Fruit fly (Drosophila melanogaster) whole organism, embryonic: ENCODE measurements around the gene CG32202.

Experiments
- Aef1 ChIP-seq: fragments of 200-800 bp; sonication (Bioruptor generic); IDR thresholded peaks from 3 replicates; pipeline ENCODE4 v1.3.6; 2022; ENCODE audit warnings: missing biosample characterization, missing genetic modification characterization
- Blimp-1 ChIP-seq: fragments of 200-800 bp; sonication (Bioruptor generic); optimal IDR thresholded peaks from 3 replicates; lab custom pipeline; 2018; ENCODE audit warnings: missing biosample characterization, missing genetic modification characterization, mild to moderate bottlenecking, moderate library complexity, missing genetic modification reagents
- CG10462 ChIP-seq: fragments of 200-800 bp; sonication (Bioruptor generic); optimal IDR thresholded peaks from 2 replicates; lab custom pipeline; 2016; ENCODE audit warnings: missing biosample characterization, missing genetic modification characterization
- CG11504 ChIP-seq: fragments of 200-800 bp; sonication (Bioruptor generic); optimal IDR thresholded peaks from 3 replicates; lab custom pipeline; 2019; ENCODE audit warnings: missing biosample characterization, mild to moderate bottlenecking, missing genetic modification characterization, moderate library complexity
- CG11723 ChIP-seq: fragments of 200-800 bp; sonication (Bioruptor generic); optimal IDR thresholded peaks from 2 replicates; lab custom pipeline; 2017; ENCODE audit warnings: missing biosample characterization, mild to moderate bottlenecking, missing genetic modification characterization
- CG12104 ChIP-seq: fragments of 200-800 bp; sonication (Bioruptor generic); optimal IDR thresholded peaks from 3 replicates; lab custom pipeline; 2016; ENCODE audit warnings: missing biosample characterization, missing genetic modification characterization
- CG1529 ChIP-seq: fragments of 200-800 bp; sonication (Bioruptor generic); optimal IDR thresholded peaks from 3 replicates; lab custom pipeline; 2018; ENCODE audit warnings: missing biosample characterization, missing genetic modification characterization
- CG1647 ChIP-seq: fragments of 200-800 bp; sonication (Bioruptor generic); optimal IDR thresholded peaks from 3 replicates; lab custom pipeline; 2016; ENCODE audit warnings: missing biosample characterization, missing genetic modification characterization
- CG1792 ChIP-seq: fragments of 200-800 bp; sonication (Bioruptor generic); optimal IDR thresholded peaks from 2 replicates; lab custom pipeline; 2016; ENCODE audit warnings: missing biosample characterization, missing genetic modification characterization
- CG18619 ChIP-seq: fragments of 200-800 bp; sonication (Bioruptor generic); optimal IDR thresholded peaks from 3 replicates; lab custom pipeline; 2017; ENCODE audit warnings: missing biosample characterization, mild to moderate bottlenecking, missing genetic modification characterization
- CG31365 ChIP-seq: fragments of 200-800 bp; sonication (Bioruptor generic); optimal IDR thresholded peaks from 2 replicates; lab custom pipeline; 2018; ENCODE audit warnings: missing biosample characterization, mild to moderate bottlenecking, missing genetic modification characterization
- CG31388 ChIP-seq: fragments of 200-800 bp; sonication (Bioruptor generic); optimal IDR thresholded peaks from 2 replicates; lab custom pipeline; 2016; ENCODE audit warnings: missing biosample characterization, missing genetic modification characterization
- CG32767 ChIP-seq: fragments of 200-800 bp; sonication (Bioruptor generic); IDR thresholded peaks from 2 replicates; pipeline ENCODE4 v1.3.6; 2022; ENCODE audit warnings: missing biosample characterization, missing genetic modification characterization
- CG34422 ChIP-seq: fragments of 200-800 bp; sonication (Bioruptor generic); IDR thresholded peaks from 3 replicates; pipeline ENCODE4 v1.3.6; 2022; ENCODE audit warnings: missing biosample characterization, missing genetic modification characterization
- CG42726 ChIP-seq: fragments of 200-800 bp; sonication (Bioruptor generic); IDR thresholded peaks from 2 replicates; pipeline ENCODE4 v1.3.6; 2022; ENCODE audit warnings: missing biosample characterization, missing genetic modification characterization; ENCODE audit not compliant: partially characterized antibody
- CG4820 ChIP-seq: fragments of 200-800 bp; sonication (Bioruptor generic); optimal IDR thresholded peaks from 3 replicates; lab custom pipeline; 2016; ENCODE audit warnings: missing biosample characterization, missing genetic modification characterization
- CG6854 ChIP-seq: fragments of 200-800 bp; sonication (Bioruptor generic); optimal IDR thresholded peaks from 3 replicates; lab custom pipeline; 2017; ENCODE audit warnings: missing biosample characterization, mild to moderate bottlenecking, missing genetic modification characterization
- CG7357 ChIP-seq: fragments of 200-800 bp; sonication (Bioruptor generic); IDR thresholded peaks from 3 replicates; pipeline ENCODE4 v1.3.6; 2022; ENCODE audit warnings: missing biosample characterization, missing genetic modification characterization
- CG7928 ChIP-seq: fragments of 200-800 bp; sonication (Bioruptor generic); optimal IDR thresholded peaks from 2 replicates; lab custom pipeline; 2017; ENCODE audit warnings: missing biosample characterization, mild to moderate bottlenecking, missing genetic modification characterization
- CG7963 ChIP-seq: fragments of 200-800 bp; sonication (Bioruptor generic); IDR thresholded peaks from 3 replicates; pipeline ENCODE4 v1.3.6; 2022; ENCODE audit warnings: missing biosample characterization, missing genetic modification characterization; ENCODE audit not compliant: partially characterized antibody
- CG7987 ChIP-seq: fragments of 200-800 bp; sonication (Bioruptor generic); optimal IDR thresholded peaks from 2 replicates; lab custom pipeline; 2018; ENCODE audit warnings: missing biosample characterization, mild to moderate bottlenecking, missing genetic modification characterization, moderate library complexity
- CG8281 ChIP-seq: fragments of 200-800 bp; sonication (Bioruptor generic); optimal IDR thresholded peaks from 2 replicates; lab custom pipeline; 2018; ENCODE audit warnings: missing biosample characterization, mild to moderate bottlenecking, missing genetic modification characterization, moderate library complexity
- CG8765 ChIP-seq: fragments of 200-800 bp; sonication (Bioruptor generic); IDR thresholded peaks from 2 replicates; pipeline ENCODE4 v1.3.6; 2022; ENCODE audit warnings: missing biosample characterization, missing genetic modification characterization
- CHES-1-like ChIP-seq: fragments of 200-800 bp; sonication (Bioruptor generic); optimal IDR thresholded peaks from 2 replicates; lab custom pipeline; 2016; ENCODE audit warnings: missing biosample characterization, missing genetic modification characterization
- H15 ChIP-seq: fragments of 200-800 bp; sonication (Bioruptor generic); IDR thresholded peaks from 3 replicates; pipeline ENCODE4 v1.3.6; 2022; ENCODE audit warnings: missing biosample characterization, missing genetic modification characterization
- Max ChIP-seq: fragments of 200-800 bp; sonication (Bioruptor generic); optimal IDR thresholded peaks from 2 replicates; lab custom pipeline; 2016; ENCODE audit warnings: missing biosample characterization, mild to moderate bottlenecking, missing genetic modification characterization
- Meics ChIP-seq: fragments of 200-800 bp; sonication (Bioruptor generic); optimal IDR thresholded peaks from 2 replicates; lab custom pipeline; 2017; ENCODE audit warnings: missing biosample characterization, mild to moderate bottlenecking, missing genetic modification characterization
- NC2α ChIP-seq: fragments of 200-800 bp; sonication (Bioruptor generic); optimal IDR thresholded peaks from 2 replicates; lab custom pipeline; 2016; ENCODE audit warnings: missing biosample characterization, missing genetic modification characterization
- Poxn ChIP-seq: fragments of 200-800 bp; sonication (Bioruptor generic); IDR thresholded peaks from 2 replicates; pipeline ENCODE4 v1.3.6; 2022; ENCODE audit warnings: missing biosample characterization, missing genetic modification characterization
- Side ChIP-seq: fragments of 200-800 bp; sonication (Bioruptor generic); optimal IDR thresholded peaks from 2 replicates; lab custom pipeline; 2016; ENCODE audit warnings: missing biosample characterization, missing genetic modification characterization
- abd-A ChIP-seq: fragments of 200-800 bp; sonication (Bioruptor generic); optimal IDR thresholded peaks from 3 replicates; lab custom pipeline; 2019; ENCODE audit warnings: missing biosample characterization, mild to moderate bottlenecking, missing genetic modification characterization, moderate library complexity
- al ChIP-seq: fragments of 200-800 bp; sonication (Bioruptor generic); IDR thresholded peaks from 2 replicates; pipeline ENCODE4 v1.3.6; 2022; ENCODE audit warnings: missing biosample characterization, missing genetic modification characterization
- crc ChIP-seq: fragments of 200-800 bp; sonication (Bioruptor generic); optimal IDR thresholded peaks from 2 replicates; lab custom pipeline; 2016; ENCODE audit warnings: missing biosample characterization, missing genetic modification characterization
- cwo ChIP-seq: fragments of 200-800 bp; sonication (Bioruptor generic); optimal IDR thresholded peaks from 3 replicates; lab custom pipeline; 2017; ENCODE audit warnings: missing biosample characterization, missing genetic modification characterization, mild to moderate bottlenecking, moderate library complexity, missing genetic modification reagents
- dmrt99B ChIP-seq: fragments of 200-800 bp; sonication (Bioruptor generic); optimal IDR thresholded peaks from 2 replicates; lab custom pipeline; 2018; ENCODE audit warnings: missing biosample characterization, mild to moderate bottlenecking, missing genetic modification characterization, moderate library complexity
- fd3F ChIP-seq: fragments of 200-800 bp; sonication (Bioruptor generic); optimal IDR thresholded peaks from 2 replicates; lab custom pipeline; 2018; ENCODE audit warnings: missing biosample characterization, mild to moderate bottlenecking, missing genetic modification characterization, moderate library complexity
- gt ChIP-seq: fragments of 200-800 bp; sonication (Bioruptor generic); IDR thresholded peaks from 2 replicates; pipeline ENCODE4 v1.3.6; 2022; ENCODE audit warnings: missing biosample characterization, missing genetic modification characterization
- insv ChIP-seq, 2 experiments: fragments of 200-800 bp; sonication (Bioruptor generic); optimal IDR thresholded peaks; 3 replicates each; lab custom pipeline; 2016 to 2018; ENCODE audit warnings: missing biosample characterization in 2 of 2, missing genetic modification characterization in 2 of 2
- jing ChIP-seq: fragments of 200-800 bp; sonication (Bioruptor generic); optimal IDR thresholded peaks from 2 replicates; lab custom pipeline; 2018; ENCODE audit warnings: missing biosample characterization, mild to moderate bottlenecking, missing genetic modification characterization
- kay ChIP-seq: fragments of 200-800 bp; sonication (Bioruptor generic); optimal IDR thresholded peaks from 2 replicates; lab custom pipeline; 2016; ENCODE audit warnings: missing biosample characterization, missing genetic modification characterization
- kni ChIP-seq: fragments of 200-800 bp; sonication (Bioruptor generic); optimal IDR thresholded peaks from 3 replicates; lab custom pipeline; 2017; ENCODE audit warnings: mild to moderate bottlenecking, missing biosample characterization, missing genetic modification reagents, missing genetic modification characterization
- luna ChIP-seq: fragments of 200-800 bp; sonication (Bioruptor generic); optimal IDR thresholded peaks from 2 replicates; lab custom pipeline; 2016; ENCODE audit warnings: missing biosample characterization, missing genetic modification characterization
- mld ChIP-seq: fragments of 200-800 bp; sonication (Bioruptor generic); IDR thresholded peaks from 3 replicates; pipeline ENCODE4 v1.3.6; 2022; ENCODE audit warnings: missing biosample characterization, missing genetic modification characterization; ENCODE audit not compliant: partially characterized antibody
- p53 ChIP-seq: fragments of 200-800 bp; sonication (Bioruptor generic); optimal IDR thresholded peaks from 2 replicates; lab custom pipeline; 2016; ENCODE audit warnings: missing biosample characterization, missing genetic modification characterization
- pb ChIP-seq: fragments of 200-800 bp; sonication (Bioruptor generic); optimal IDR thresholded peaks from 3 replicates; lab custom pipeline; 2016; ENCODE audit warnings: missing biosample characterization, missing genetic modification characterization
- ranshi ChIP-seq: fragments of 200-800 bp; sonication (Bioruptor generic); IDR thresholded peaks from 2 replicates; pipeline ENCODE4 v1.3.6; 2022; ENCODE audit warnings: missing biosample characterization, missing genetic modification characterization
- shn ChIP-seq: fragments of 200-800 bp; sonication (Bioruptor generic); optimal IDR thresholded peaks from 3 replicates; lab custom pipeline; 2016; ENCODE audit warnings: missing biosample characterization, missing genetic modification characterization
- sisA ChIP-seq: fragments of 200-800 bp; sonication (Bioruptor generic); IDR thresholded peaks from 2 replicates; pipeline ENCODE4 v1.3.6; 2022; ENCODE audit warnings: missing biosample characterization, missing genetic modification characterization
- sob ChIP-seq: fragments of 200-800 bp; sonication (Bioruptor generic); IDR thresholded peaks from 2 replicates; pipeline ENCODE4 v1.3.6; 2022; ENCODE audit warnings: missing biosample characterization, missing genetic modification characterization
- stc ChIP-seq: fragments of 200-800 bp; sonication (Bioruptor generic); IDR thresholded peaks from 2 replicates; pipeline ENCODE4 v1.3.6; 2022; ENCODE audit warnings: missing biosample characterization, missing genetic modification characterization
- twi ChIP-seq: fragments of 200-800 bp; optimal IDR thresholded peaks from 2 replicates; lab custom pipeline; 2019; ENCODE audit warnings: missing biosample characterization, mild to moderate bottlenecking, missing genetic modification characterization, moderate library complexity

CG32202 gene

DNA sequence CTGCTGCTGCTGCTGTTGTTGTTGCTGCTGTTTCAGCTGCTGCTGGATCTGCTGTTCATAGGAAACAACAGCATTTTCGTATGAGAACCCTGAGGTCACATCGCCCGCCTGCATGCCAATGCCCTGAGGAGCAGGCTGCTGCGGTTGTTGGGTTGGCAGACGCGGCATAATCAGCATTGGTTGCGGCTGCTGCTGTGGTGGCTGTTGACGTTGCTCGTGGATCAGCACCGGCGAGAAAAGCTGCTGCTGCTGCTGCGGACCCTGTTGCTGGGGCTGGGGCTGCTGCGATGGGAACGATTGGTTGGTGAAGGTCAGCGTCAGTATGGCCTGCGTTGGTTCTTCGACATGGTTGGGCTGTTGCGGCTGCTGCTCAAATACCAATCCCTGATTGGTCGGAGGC is 12.1 kb upstream of the CG32202 start:
- TF ChIP-seq CG32767 (GFP tag; lab: Robert Waterston, UW) (no peak), NC2α (GFP tag; lab: Kevin White, UChicago) (no peak), CG10462 (GFP tag; lab: Kevin White, UChicago) (no peak), Meics (GFP tag; lab: Kevin White, UChicago) (no peak), gt (GFP tag; lab: Robert Waterston, UW) (no peak), fd3F (no peak), kni (GFP tag; lab: Kevin White, UChicago) (no peak), al (GFP tag; lab: Robert Waterston, UW) (no peak), CG12104 (GFP tag; lab: Kevin White, UChicago) (no peak), CG1529 (GFP tag; lab: Kevin White, UChicago) (no peak), CG18619 (GFP tag; lab: Kevin White, UChicago) (no peak), kay (GFP tag; lab: Kevin White, UChicago) (no peak), CG8765 (GFP tag; lab: Robert Waterston, UW) (no peak), dmrt99B (tag; lab: Kevin White, UChicago) (no peak), Max (GFP tag; lab: Kevin White, UChicago) (no peak), CG42726 (no peak)

DNA sequence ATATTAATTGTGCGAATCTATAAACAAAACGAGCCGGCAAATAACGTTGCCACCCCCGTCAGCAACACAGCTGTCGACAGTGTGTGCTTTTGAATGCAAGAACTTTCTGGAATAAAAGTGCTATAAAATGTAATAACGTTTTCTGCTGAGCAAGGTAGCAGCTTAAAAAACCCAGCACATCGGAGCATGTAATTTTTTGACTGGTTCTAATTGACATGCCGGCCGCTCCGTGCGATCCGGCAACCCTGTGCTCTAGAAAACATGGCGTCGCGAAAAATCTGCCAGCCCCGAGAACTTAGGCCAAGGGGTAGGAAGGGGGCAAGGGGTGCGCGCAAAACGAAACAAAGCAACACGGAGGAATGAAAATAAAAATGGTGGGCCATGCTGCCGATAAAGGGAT is 9.8 kb upstream of the CG32202 start:
- TF ChIP-seq Blimp-1 (no peak), CG10462 (GFP tag; lab: Kevin White, UChicago) (no peak), Side (no peak), CG6854 (GFP tag; lab: Kevin White, UChicago) (no peak), shn (GFP tag; lab: Kevin White, UChicago) (no peak), CG1792 (GFP tag; lab: Kevin White, UChicago) (no peak), CG4820 (GFP tag; lab: Kevin White, UChicago) (no peak), gt (GFP tag; lab: Robert Waterston, UW) (no peak), CG34422 (peak; percentile 92), CG31388 (GFP tag; lab: Kevin White, UChicago) (no peak), abd-A (tag; lab: Kevin White, UChicago) (no peak), H15 (no peak), Poxn (GFP tag; lab: Robert Waterston, UW) (no peak), CG7928 (GFP tag; lab: Kevin White, UChicago) (no peak), CG7357 (GFP tag; lab: Robert Waterston, UW) (no peak), CG11723 (GFP tag; lab: Kevin White, UChicago) (no peak), pb (GFP tag; lab: Kevin White, UChicago) (no peak), ranshi (0 out of 2 replicates have a peak, but pooled peaks have one; percentile 6), insv (GFP tag; optimal IDR thresholded peaks at IDR 0.05; lab: Kevin White, UChicago) (no peak), sisA (GFP tag; lab: Robert Waterston, UW) (0 out of 2 replicates have a peak, but pooled peaks have one; percentile 8), luna (no peak), CG11504 (tag; lab: Kevin White, UChicago) (peak; percentile 50), Aef1 (GFP tag; lab: Robert Waterston, UW) (no peak), CHES-1-like (GFP tag; lab: Kevin White, UChicago) (peak; percentile 28), cwo (GFP tag; lab: Kevin White, UChicago) (no peak), CG7987 (no peak), sob (GFP tag; lab: Robert Waterston, UW) (peak; percentile 48; the same call in 1 of the 2 replicates), stc (GFP tag; lab: Robert Waterston, UW) (no peak), CG7963 (GFP tag; lab: Robert Waterston, UW) (no peak), p53 (GFP tag; lab: Kevin White, UChicago) (no peak), CG1647 (GFP tag; lab: Kevin White, UChicago) (no peak), CG8281 (tag; lab: Kevin White, UChicago) (no peak), CG31365 (tag; lab: Kevin White, UChicago) (no peak), twi (tag; lab: Kevin White, UChicago) (no peak), mld (GFP tag; lab: Robert Waterston, UW) (no peak), crc (GFP tag; lab: Kevin White, UChicago) (no peak), jing (GFP tag; lab: Kevin White, UChicago) (no peak)
